Worm (Caenorhabditis elegans) whole organism, L1 larva: ENCODE results near the gene H41C03.2.

Source experiments
- F16B12.6 ChIP-seq: fragments of 150-350 bp; optimal IDR thresholded peaks from 2 replicates; lab custom pipeline; 2014; ENCODE audit warnings: missing biosample characterization, missing genetic modification characterization
- Y116A8C.19 ChIP-seq: sonication (generic microtip); optimal IDR thresholded peaks from 2 replicates; lab custom pipeline; 2016; ENCODE audit warnings: missing compliant biosample characterization, missing genetic modification characterization, borderline replicate concordance
- ama-1 ChIP-seq: fragments of 150-350 bp; optimal IDR thresholded peaks from 2 replicates; lab custom pipeline; 2014
- blmp-1 ChIP-seq: fragments of 150-350 bp; optimal IDR thresholded peaks from 2 replicates; lab custom pipeline; 2014; ENCODE audit warnings: missing biosample characterization, missing genetic modification characterization
- ceh-82 ChIP-seq, 3 experiments: fragments of 150-350 bp in 1 of 3; sonication (generic microtip) in 2 of 3; optimal IDR thresholded peaks; 2 replicates each; lab custom pipeline; 2014 to 2017; ENCODE audit warnings: missing biosample characterization in 3 of 3, missing genetic modification characterization in 3 of 3
- ces-1 ChIP-seq: fragments of 150-350 bp; optimal IDR thresholded peaks from 2 replicates; lab custom pipeline; 2014; ENCODE audit warnings: missing biosample characterization, missing genetic modification reagents, missing genetic modification characterization
- dpl-1 ChIP-seq, 3 experiments: fragments of 150-350 bp in 2 of 3; sonication (generic microtip) in 1 of 3; optimal IDR thresholded peaks; 2 replicates each; lab custom pipeline; 2014 to 2017; ENCODE audit warnings: missing biosample characterization in 3 of 3, missing genetic modification characterization in 3 of 3, missing genetic modification reagents in 3 of 3
- dsc-1 ChIP-seq: sonication (generic microtip); optimal IDR thresholded peaks from 2 replicates; lab custom pipeline; 2016; ENCODE audit warnings: mild to moderate bottlenecking, missing genetic modification characterization, missing compliant biosample characterization
- efl-1 ChIP-seq, 4 experiments: fragments of 150-350 bp; optimal IDR thresholded peaks in 3 of 4; peaks in 1 of 4; 1 replicate in 1 of 4; 2 replicates in 3 of 4; lab custom pipeline; 2014; ENCODE audit warnings: missing biosample characterization in 2 of 4, missing genetic modification characterization in 2 of 4, missing genetic modification reagents in 2 of 4
- efl-3 ChIP-seq: fragments of 200-800 bp; sonication (Bioruptor generic); optimal IDR thresholded peaks from 2 replicates; lab custom pipeline; 2018; ENCODE audit warnings: mild to moderate bottlenecking, missing genetic modification characterization, missing compliant biosample characterization
- egl-13 ChIP-seq: sonication (generic microtip); optimal IDR thresholded peaks from 2 replicates; lab custom pipeline; 2016; ENCODE audit warnings: missing genotype, missing genetic modification reagents, missing genetic modification characterization, missing compliant biosample characterization
- elt-2 ChIP-seq: sonication (generic microtip); optimal IDR thresholded peaks from 2 replicates; lab custom pipeline; 2016; ENCODE audit warnings: missing genetic modification characterization, mild to moderate bottlenecking, inconsistent platforms, missing compliant biosample characterization, missing genetic modification reagents
- elt-3 ChIP-seq, 6 experiments: fragments of 150-350 bp in 1 of 6; sonication (generic microtip); optimal IDR thresholded peaks; 2 replicates each; lab custom pipeline; 2017 to 2018; ENCODE audit warnings: missing biosample characterization in 6 of 6, missing genetic modification characterization in 6 of 6, inconsistent platforms in 1 of 6
- ets-5 ChIP-seq: fragments of 200-800 bp; sonication (Bioruptor generic); IDR thresholded peaks from 2 replicates; pipeline ENCODE4 v1.3.6; 2022; ENCODE audit warnings: missing genetic modification characterization, missing compliant biosample characterization
- fkh-4 ChIP-seq: sonication (generic microtip); optimal IDR thresholded peaks from 2 replicates; lab custom pipeline; 2016; ENCODE audit warnings: missing compliant biosample characterization, missing genetic modification characterization, borderline replicate concordance
- fkh-8 ChIP-seq: sonication (generic microtip); optimal IDR thresholded peaks from 2 replicates; lab custom pipeline; 2016; ENCODE audit warnings: mild to moderate bottlenecking, missing genetic modification characterization, missing compliant biosample characterization
- grh-1 ChIP-seq: fragments of 200-800 bp; sonication (Bioruptor generic); IDR thresholded peaks from 2 replicates; pipeline ENCODE4 v1.3.6; 2022; ENCODE audit warnings: missing genetic modification reagents, missing genetic modification characterization, missing compliant biosample characterization
- hlh-4 ChIP-seq: sonication (generic microtip); optimal IDR thresholded peaks from 2 replicates; lab custom pipeline; 2016; ENCODE audit warnings: mild to moderate bottlenecking, missing genetic modification characterization, missing compliant biosample characterization
- irx-1 ChIP-seq: sonication (generic microtip); optimal IDR thresholded peaks from 2 replicates; lab custom pipeline; 2016; ENCODE audit warnings: missing genetic modification characterization, missing compliant biosample characterization
- isw-1 ChIP-seq: fragments of 200-800 bp; sonication (Bioruptor generic); IDR thresholded peaks from 2 replicates; pipeline ENCODE4 v1.3.6; 2022; ENCODE audit warnings: missing genetic modification characterization, missing compliant biosample characterization
- jun-1 ChIP-seq: fragments of 150-350 bp; optimal IDR thresholded peaks from 2 replicates; lab custom pipeline; 2014; ENCODE audit warnings: missing biosample characterization, missing genetic modification reagents, missing genetic modification characterization
- lin-13 ChIP-seq: fragments of 150-350 bp; optimal IDR thresholded peaks from 2 replicates; lab custom pipeline; 2014; ENCODE audit warnings: missing biosample characterization, missing genetic modification reagents, missing genetic modification characterization
- lin-14 ChIP-seq: fragments of 200-800 bp; sonication (Bioruptor generic); optimal IDR thresholded peaks from 2 replicates; lab custom pipeline; 2018; ENCODE audit warnings: mild to moderate bottlenecking, missing genetic modification characterization, moderate library complexity, missing compliant biosample characterization
- lin-15B ChIP-seq: fragments of 150-350 bp; sonication (generic microtip); optimal IDR thresholded peaks from 3 replicates; lab custom pipeline; 2014; ENCODE audit warnings: missing biosample characterization, missing genetic modification characterization
- lsy-2 ChIP-seq, 2 experiments: fragments of 150-350 bp; optimal IDR thresholded peaks; 2 replicates each; lab custom pipeline; 2014; ENCODE audit warnings: missing biosample characterization in 2 of 2, missing genetic modification characterization in 2 of 2
- nhr-11 ChIP-seq: fragments of 150-350 bp; optimal IDR thresholded peaks from 2 replicates; lab custom pipeline; 2014; ENCODE audit warnings: missing biosample characterization, missing genetic modification characterization
- nhr-12 ChIP-seq: sonication (generic microtip); optimal IDR thresholded peaks from 2 replicates; lab custom pipeline; 2017; ENCODE audit warnings: missing biosample characterization, missing genetic modification characterization
- nhr-20 ChIP-seq: sonication (generic microtip); optimal IDR thresholded peaks from 2 replicates; lab custom pipeline; 2016; ENCODE audit warnings: mild to moderate bottlenecking, missing genetic modification characterization, missing compliant biosample characterization
- nhr-237 ChIP-seq: fragments of 150-350 bp; optimal IDR thresholded peaks from 2 replicates; lab custom pipeline; 2014; ENCODE audit warnings: missing biosample characterization, missing genetic modification characterization
- nhr-47 ChIP-seq: sonication (generic microtip); optimal IDR thresholded peaks from 2 replicates; lab custom pipeline; 2016; ENCODE audit warnings: mild to moderate bottlenecking, missing genetic modification characterization, moderate library complexity, missing compliant biosample characterization
- nhr-71 ChIP-seq: sonication (generic microtip); optimal IDR thresholded peaks from 2 replicates; lab custom pipeline; 2016; ENCODE audit warnings: mild to moderate bottlenecking, missing genetic modification characterization, moderate library complexity, missing compliant biosample characterization
- nhr-76 ChIP-seq: sonication (generic microtip); optimal IDR thresholded peaks from 2 replicates; lab custom pipeline; 2017; ENCODE audit warnings: missing biosample characterization, missing genetic modification characterization
- nhr-85 ChIP-seq: sonication (generic microtip); peaks from one replicate; lab custom pipeline; 2016; ENCODE audit warnings: missing genetic modification characterization, inconsistent platforms, missing compliant biosample characterization
- nhr-90 ChIP-seq: sonication (generic microtip); optimal IDR thresholded peaks from 2 replicates; lab custom pipeline; 2016; ENCODE audit warnings: mild to moderate bottlenecking, missing genetic modification characterization, missing compliant biosample characterization; ENCODE audit not compliant: poor library complexity
- pqm-1 ChIP-seq: sonication (generic microtip); optimal IDR thresholded peaks from 3 replicates; lab custom pipeline; 2017; ENCODE audit warnings: missing biosample characterization, missing genetic modification characterization
- rnt-1 ChIP-seq: sonication (generic microtip); optimal IDR thresholded peaks from 2 replicates; lab custom pipeline; 2016; ENCODE audit warnings: mild to moderate bottlenecking, missing genetic modification characterization, moderate library complexity, missing compliant biosample characterization
- snpc-4 ChIP-seq: fragments of 150-350 bp; optimal IDR thresholded peaks from 2 replicates; lab custom pipeline; 2014; ENCODE audit warnings: missing biosample characterization, missing genetic modification characterization
- snu-23 ChIP-seq: sonication (generic microtip); optimal IDR thresholded peaks from 2 replicates; lab custom pipeline; 2016; ENCODE audit warnings: missing genetic modification characterization, missing compliant biosample characterization
- sptf-1 ChIP-seq: fragments of 150-350 bp; optimal IDR thresholded peaks from 2 replicates; lab custom pipeline; 2014; ENCODE audit warnings: missing biosample characterization, missing genetic modification characterization
- swsn-7 ChIP-seq: sonication (generic microtip); optimal IDR thresholded peaks from 2 replicates; lab custom pipeline; 2016; ENCODE audit warnings: missing genetic modification characterization, missing compliant biosample characterization
- unc-86 ChIP-seq: sonication (generic microtip); optimal IDR thresholded peaks from 2 replicates; lab custom pipeline; 2016; ENCODE audit warnings: missing genetic modification characterization, missing compliant biosample characterization
- unc-98 ChIP-seq: fragments of 200-800 bp; sonication (Bioruptor generic); IDR thresholded peaks from 2 replicates; pipeline ENCODE4 v1.3.6; 2022; ENCODE audit warnings: missing genetic modification characterization, missing compliant biosample characterization
- xbp-1 ChIP-seq: sonication (generic microtip); optimal IDR thresholded peaks from 2 replicates; lab custom pipeline; 2016; ENCODE audit warnings: missing genetic modification characterization, missing compliant biosample characterization
- zag-1 ChIP-seq: fragments of 150-350 bp; optimal IDR thresholded peaks from 2 replicates; lab custom pipeline; 2014; ENCODE audit warnings: missing biosample characterization, missing genetic modification characterization
- ztf-4 ChIP-seq: fragments of 150-350 bp; optimal IDR thresholded peaks from 2 replicates; lab custom pipeline; 2014; ENCODE audit warnings: missing biosample characterization, missing genetic modification characterization

H41C03.2 gene

ce11 chrII:5873564-5874070, 21.7 kb upstream of the H41C03.2 start, which contains the start of gene tex-2:
TSS of gene tex-2 (minus strand) at chrII:5873614.
- TF ChIP-seq nhr-20 (tag; lab: Kevin White, UChicago), result peak; percentile 41
- TF ChIP-seq lsy-2 (tag; optimal IDR thresholded peaks at IDR 0.05; lab: Kevin White, UChicago), result peak; percentile 7 to 22
- no peak for TF ChIP-seq zag-1 (tag; lab: Kevin White, UChicago)
- peak; percentile 48 for TF ChIP-seq lin-13 (GFP tag; lab: Kevin White, UChicago)
- peak; percentile 22 for TF ChIP-seq snu-23 (GFP tag; lab: Kevin White, UChicago)
- TF ChIP-seq ceh-82 (tag; optimal IDR thresholded peaks at IDR 0.05; lab: Kevin White, UChicago), result peak in 2 of 3 experiments; percentile 24
- TF ChIP-seq nhr-47, result peak; percentile 54
- TF ChIP-seq ces-1 (GFP tag; lab: Kevin White, UChicago), result no peak
- TF ChIP-seq lin-14, result peak; percentile 62
- TF ChIP-seq Y116A8C.19 (tag; lab: Kevin White, UChicago), result no peak
- TF ChIP-seq dpl-1 (GFP tag; optimal IDR thresholded peaks at IDR 0.05; lab: Kevin White, UChicago), result peak in 2 of 3 experiments; percentile 3 to 14
- TF ChIP-seq isw-1, result peak; percentile 18
- TF ChIP-seq xbp-1 (tag; lab: Kevin White, UChicago), result peak; percentile 19
- TF ChIP-seq unc-98 (GFP tag; lab: Robert Waterston, UW), result 0 out of 2 replicates have a peak, but pooled peaks have one; percentile 14
- peak; percentile 36 to 44 for TF ChIP-seq efl-1 (optimal IDR thresholded peaks at IDR 0.05; lab: Kevin White, UChicago)
- no peak for TF ChIP-seq efl-1 (GFP tag; optimal IDR thresholded peaks at IDR 0.05 in 1 of 2; lab: Kevin White, UChicago)
- no peak for TF ChIP-seq hlh-4 (tag; lab: Kevin White, UChicago)
- peak; percentile 32 for TF ChIP-seq rnt-1 (tag; lab: Kevin White, UChicago)
- no peak for TF ChIP-seq nhr-11 (tag; lab: Kevin White, UChicago)
- no peak for TF ChIP-seq grh-1 (GFP tag; lab: Robert Waterston, UW)
- TF ChIP-seq ets-5 (GFP tag; lab: Robert Waterston, UW), result no peak
- TF ChIP-seq blmp-1 (tag; lab: Kevin White, UChicago), result no peak
- no peak for TF ChIP-seq pqm-1
- TF ChIP-seq elt-2 (tag; lab: Kevin White, UChicago), result peak; percentile 57
- TF ChIP-seq nhr-76 (tag; lab: Kevin White, UChicago), result no peak
- TF ChIP-seq nhr-12 (tag; lab: Kevin White, UChicago), result no peak
- peak; percentile 38 for TF ChIP-seq lin-15B (tag; lab: Kevin White, UChicago)
- TF ChIP-seq unc-86 (tag; lab: Kevin White, UChicago), result peak; percentile 4
- TF ChIP-seq nhr-71, result peak; percentile 31
- peak; percentile 27 for TF ChIP-seq jun-1 (tag; lab: Kevin White, UChicago)

ce11 chrII:5872414-5872813, 20.5 kb upstream of the H41C03.2 start:
- TF ChIP-seq F16B12.6 (no peak), elt-2 (tag; lab: Kevin White, UChicago) (peak; percentile 51)
- TF ChIP-seq, all 84 proteins: peak for 1

ce11 chrII:5871508-5871907, 19.6 kb upstream of the H41C03.2 start:
- TF ChIP-seq lin-15B (tag; lab: Kevin White, UChicago) (no peak), swsn-7 (tag; lab: Kevin White, UChicago) (no peak), lsy-2 (tag; optimal IDR thresholded peaks at IDR 0.05; lab: Kevin White, UChicago) (peak in 1 of 2 experiments; percentile 15), sptf-1 (tag; lab: Kevin White, UChicago) (no peak), ceh-82 (tag; optimal IDR thresholded peaks at IDR 0.05; lab: Kevin White, UChicago) (no peak), rnt-1 (tag; lab: Kevin White, UChicago) (no peak), lin-14 (peak; percentile 48), snpc-4 (no peak), dsc-1 (tag; lab: Kevin White, UChicago) (peak; percentile 48), isw-1 (no peak), nhr-85 (peak; percentile 39)

- no peak for TF ChIP-seq ama-1 (lab: Kevin White, UChicago)
- TF ChIP-seq irx-1 (tag; lab: Kevin White, UChicago), result no peak
- no peak for TF ChIP-seq nhr-90 (tag; lab: Kevin White, UChicago)
- TF ChIP-seq egl-13 (tag; lab: Kevin White, UChicago), result no peak
- no peak for TF ChIP-seq blmp-1 (tag; lab: Kevin White, UChicago)
- no peak for TF ChIP-seq ztf-4 (tag; lab: Kevin White, UChicago)
- no peak for TF ChIP-seq fkh-8
- no peak for TF ChIP-seq nhr-237 (tag; lab: Kevin White, UChicago)
- no peak for TF ChIP-seq efl-1 (optimal IDR thresholded peaks at IDR 0.05; lab: Kevin White, UChicago)
- TF ChIP-seq efl-1 (GFP tag; optimal IDR thresholded peaks at IDR 0.05 in 1 of 2; lab: Kevin White, UChicago), result peak in 1 of 2 experiments; percentile 40
- no peak for TF ChIP-seq fkh-4
- no peak for TF ChIP-seq elt-3 (tag; optimal IDR thresholded peaks at IDR 0.05; lab: Kevin White, UChicago)
- no peak for TF ChIP-seq ets-5 (GFP tag; lab: Robert Waterston, UW)
- TF ChIP-seq dpl-1 (GFP tag; optimal IDR thresholded peaks at IDR 0.05; lab: Kevin White, UChicago), result peak in 1 of 3 experiments; percentile 20
- TF ChIP-seq lin-14, result no peak
- no peak for TF ChIP-seq nhr-20 (tag; lab: Kevin White, UChicago)
- TF ChIP-seq efl-3 (GFP tag; lab: Kevin White, UChicago), result no peak
- TF ChIP-seq grh-1 (GFP tag; lab: Robert Waterston, UW), result no peak
Measured at ce11 chrII:5866920-5867319, 15.0 kb upstream of the H41C03.2 start.
